Fruit fly (Drosophila melanogaster) whole organism, adult: ENCODE measurements around the gene rho-5.

Source experiments
- CG11617 ChIP-seq: fragments of 200-800 bp; sonication (Bioruptor generic); optimal IDR thresholded peaks from 2 replicates; lab custom pipeline; 2017; ENCODE audit warnings: mild to moderate bottlenecking, missing biosample characterization, missing genetic modification reagents, missing genetic modification characterization
- CG12768 ChIP-seq: fragments of 200-800 bp; sonication (Bioruptor generic); optimal IDR thresholded peaks from 2 replicates; lab custom pipeline; 2017; ENCODE audit warnings: missing biosample characterization, missing genetic modification characterization, mild to moderate bottlenecking, moderate library complexity, missing genetic modification reagents
- CG14711 ChIP-seq: fragments of 200-800 bp; sonication (Bioruptor generic); optimal IDR thresholded peaks from 2 replicates; lab custom pipeline; 2018; ENCODE audit warnings: missing biosample characterization, mild to moderate bottlenecking, missing genetic modification characterization, moderate library complexity
- CG7101 ChIP-seq: fragments of 200-800 bp; sonication (Bioruptor generic); optimal IDR thresholded peaks from 2 replicates; lab custom pipeline; 2018; ENCODE audit warnings: missing biosample characterization, mild to moderate bottlenecking, missing genetic modification characterization, moderate library complexity
- Clk ChIP-seq: fragments of 200-800 bp; sonication (Bioruptor generic); optimal IDR thresholded peaks from 2 replicates; lab custom pipeline; 2017; ENCODE audit warnings: missing biosample characterization, missing genetic modification characterization
- pad ChIP-seq: fragments of 200-800 bp; sonication (Bioruptor generic); optimal IDR thresholded peaks from 3 replicates; lab custom pipeline; 2017; ENCODE audit warnings: missing biosample characterization, missing genetic modification characterization, mild to moderate bottlenecking, moderate library complexity, missing genetic modification reagents
- toe ChIP-seq: fragments of 200-800 bp; sonication (Bioruptor generic); optimal IDR thresholded peaks from 2 replicates; lab custom pipeline; 2016; ENCODE audit warnings: missing biosample characterization, missing genetic modification characterization

DNA sequence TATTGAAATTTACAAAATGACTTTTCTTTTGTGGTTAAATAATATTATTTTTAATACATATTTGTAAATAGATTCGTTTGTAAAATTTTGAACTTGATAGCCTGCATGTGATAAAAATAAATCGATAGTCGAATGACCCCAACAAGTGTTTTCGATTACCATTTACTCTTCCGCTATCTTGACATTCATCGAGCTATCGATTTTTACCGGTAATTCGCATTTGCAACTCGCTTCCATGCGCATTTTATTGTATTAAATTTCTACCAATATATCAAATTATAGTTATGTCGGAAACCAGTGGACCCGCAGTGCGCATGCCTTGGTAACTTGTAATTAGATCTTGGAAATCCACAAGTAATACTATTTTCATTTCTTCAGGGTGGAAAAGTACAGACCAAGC is 45.3 kb upstream of the rho-5 start, which contains the start of gene RfC3:
- no peak for TF ChIP-seq CG7101 (tag; lab: Kevin White, UChicago)
- TF ChIP-seq CG14711 (tag; lab: Kevin White, UChicago): no peak
- no peak for TF ChIP-seq pad (GFP tag; lab: Kevin White, UChicago)
- no peak for TF ChIP-seq Clk (GFP tag; lab: Kevin White, UChicago)
- TF ChIP-seq toe: no peak
- no peak for TF ChIP-seq CG12768
- TF ChIP-seq CG11617 (GFP tag; lab: Kevin White, UChicago): no peak
